Worm (Caenorhabditis elegans) whole organism, young adult: ENCODE measurements around the gene F08F3.1.

Experiments
- B0336.3 ChIP-seq: fragments of 200-800 bp; sonication (Bioruptor generic); IDR thresholded peaks from 2 replicates; pipeline ENCODE4 v1.3.6; 2022; ENCODE audit warnings: missing genetic modification characterization, missing compliant biosample characterization
- C17E4.6 ChIP-seq: fragments of 200-800 bp; sonication (Bioruptor generic); IDR thresholded peaks from 2 replicates; pipeline ENCODE4 v1.3.6; 2022; ENCODE audit warnings: missing genetic modification reagents, missing genetic modification characterization, missing compliant biosample characterization
- F49E8.2 ChIP-seq: sonication (generic microtip); optimal IDR thresholded peaks from 3 replicates; lab custom pipeline; 2017; ENCODE audit warnings: missing genetic modification characterization, mild to moderate bottlenecking, missing compliant biosample characterization, antibody characterized with exemption, moderate library complexity; ENCODE audit not compliant: insufficient read depth
- T26A5.8 ChIP-seq: sonication (generic microtip); optimal IDR thresholded peaks from 2 replicates; lab custom pipeline; 2016; ENCODE audit warnings: missing genetic modification characterization, missing compliant biosample characterization
- Y53G8AR.9 ChIP-seq: fragments of 200-800 bp; sonication (Bioruptor generic); conservative IDR thresholded peaks from 2 replicates; pipeline ENCODE4 v1.3.6; 2022; ENCODE audit warnings: missing genetic modification reagents, missing genetic modification characterization, missing compliant biosample characterization
- atf-7 ChIP-seq: sonication (generic microtip); optimal IDR thresholded peaks from 2 replicates; lab custom pipeline; 2017; ENCODE audit warnings: mild to moderate bottlenecking, missing genetic modification characterization, missing compliant biosample characterization
- athp-1 ChIP-seq: sonication (generic microtip); optimal IDR thresholded peaks from 2 replicates; lab custom pipeline; 2017; ENCODE audit warnings: mild to moderate bottlenecking, missing genetic modification characterization, missing compliant biosample characterization
- attf-3 ChIP-seq: fragments of 200-800 bp; sonication (Bioruptor generic); conservative IDR thresholded peaks from 2 replicates; pipeline ENCODE4 v1.3.6; 2022; ENCODE audit warnings: missing genetic modification reagents, missing genetic modification characterization, missing compliant biosample characterization
- attf-5 ChIP-seq: fragments of 200-800 bp; sonication (Bioruptor generic); optimal IDR thresholded peaks from 2 replicates; lab custom pipeline; 2018; ENCODE audit warnings: mild to moderate bottlenecking, missing genetic modification characterization, missing compliant biosample characterization
- ccch-3 ChIP-seq: fragments of 200-800 bp; sonication (Bioruptor generic); optimal IDR thresholded peaks from 2 replicates; lab custom pipeline; 2018; ENCODE audit warnings: mild to moderate bottlenecking, missing genetic modification characterization, missing compliant biosample characterization
- cebp-1 ChIP-seq, 2 experiments: fragments of 200-800 bp in 1 of 2; sonication (Bioruptor generic) in 1 of 2; sonication (generic microtip) in 1 of 2; IDR thresholded peaks in 1 of 2; optimal IDR thresholded peaks in 1 of 2; 2 replicates each; pipeline versions ENCODE4 v1.3.6 to Lab custom; 2017 to 2022; ENCODE audit warnings: missing compliant biosample characterization in 2 of 2, missing genetic modification characterization in 2 of 2, mild to moderate bottlenecking in 1 of 2, missing genetic modification reagents in 1 of 2, moderate library complexity in 1 of 2
- ceh-100 ChIP-seq: fragments of 200-800 bp; sonication (Bioruptor generic); IDR thresholded peaks from 2 replicates; pipeline ENCODE4 v1.3.6; 2022; ENCODE audit warnings: missing genetic modification reagents, missing genetic modification characterization, missing compliant biosample characterization
- ceh-58 ChIP-seq: fragments of 200-800 bp; sonication (Bioruptor generic); IDR thresholded peaks from 2 replicates; pipeline ENCODE4 v1.3.6; 2022; ENCODE audit warnings: missing genetic modification characterization, missing compliant biosample characterization
- ceh-79 ChIP-seq: sonication (generic microtip); optimal IDR thresholded peaks from 2 replicates; lab custom pipeline; 2017; ENCODE audit warnings: mild to moderate bottlenecking, missing genetic modification characterization, missing compliant biosample characterization
- die-1 ChIP-seq: sonication (generic microtip); optimal IDR thresholded peaks from 2 replicates; lab custom pipeline; 2016; ENCODE audit warnings: missing genotype, mild to moderate bottlenecking, missing genetic modification characterization, missing compliant biosample characterization
- dpff-1 ChIP-seq: sonication (generic microtip); optimal IDR thresholded peaks from 2 replicates; lab custom pipeline; 2017; ENCODE audit warnings: mild to moderate bottlenecking, missing genetic modification characterization, missing compliant biosample characterization
- egl-18 ChIP-seq: fragments of 200-800 bp; sonication (Bioruptor generic); IDR thresholded peaks from 2 replicates; pipeline ENCODE4 v1.3.6; 2022; ENCODE audit warnings: missing genetic modification reagents, missing genetic modification characterization, missing compliant biosample characterization
- egrh-3 ChIP-seq: fragments of 200-800 bp; sonication (Bioruptor generic); IDR thresholded peaks from 2 replicates; pipeline ENCODE4 v1.3.6; 2022; ENCODE audit warnings: missing genetic modification reagents, missing genetic modification characterization, missing compliant biosample characterization
- ekl-4 ChIP-seq: fragments of 200-800 bp; sonication (Bioruptor generic); IDR thresholded peaks from 2 replicates; pipeline ENCODE4 v1.3.6; 2022; ENCODE audit warnings: missing genetic modification reagents, missing genetic modification characterization, missing compliant biosample characterization
- gei-17 ChIP-seq: fragments of 200-800 bp; sonication (Bioruptor generic); optimal IDR thresholded peaks from 2 replicates; lab custom pipeline; 2018; ENCODE audit warnings: mild to moderate bottlenecking, missing genetic modification characterization, missing compliant biosample characterization
- hlh-12 ChIP-seq: sonication (generic microtip); optimal IDR thresholded peaks from 2 replicates; lab custom pipeline; 2016; ENCODE audit warnings: missing genetic modification characterization, missing compliant biosample characterization
- hrde-1 ChIP-seq: sonication (generic microtip); optimal IDR thresholded peaks from 2 replicates; lab custom pipeline; 2016; ENCODE audit warnings: missing genetic modification characterization, mild to moderate bottlenecking, missing compliant biosample characterization, moderate library complexity, missing genotype, missing genetic modification reagents, borderline replicate concordance
- let-526 ChIP-seq: fragments of 200-800 bp; sonication (Bioruptor generic); IDR thresholded peaks from 2 replicates; pipeline ENCODE4 v1.3.6; 2022; ENCODE audit warnings: missing genetic modification reagents, missing genetic modification characterization, missing compliant biosample characterization
- lin-54 ChIP-seq: fragments of 200-800 bp; sonication (Bioruptor generic); optimal IDR thresholded peaks from 2 replicates; lab custom pipeline; 2018; ENCODE audit warnings: mild to moderate bottlenecking, missing genetic modification characterization, missing compliant biosample characterization
- madf-3 ChIP-seq: fragments of 200-800 bp; sonication (Bioruptor generic); IDR thresholded peaks from 2 replicates; pipeline ENCODE4 v1.3.6; 2022; ENCODE audit warnings: missing genetic modification reagents, missing genetic modification characterization, missing compliant biosample characterization
- nfyb-1 ChIP-seq: fragments of 200-800 bp; sonication (Bioruptor generic); IDR thresholded peaks from 2 replicates; pipeline ENCODE4 v1.3.6; 2022; ENCODE audit warnings: missing genetic modification reagents, missing genetic modification characterization, missing compliant biosample characterization
- nhr-120 ChIP-seq: fragments of 200-800 bp; sonication (Bioruptor generic); IDR thresholded peaks from 2 replicates; pipeline ENCODE4 v1.3.6; 2022; ENCODE audit warnings: missing genetic modification characterization, missing compliant biosample characterization
- nhr-80 ChIP-seq: sonication (generic microtip); optimal IDR thresholded peaks from 2 replicates; lab custom pipeline; 2016; ENCODE audit warnings: missing genetic modification characterization, missing compliant biosample characterization
- rec-8 ChIP-seq, 2 experiments: sonication (generic microtip); optimal IDR thresholded peaks; 2 replicates each; lab custom pipeline; 2016; ENCODE audit warnings: mild to moderate bottlenecking in 2 of 2, missing genetic modification characterization in 2 of 2, missing genetic modification reagents in 2 of 2, missing genotype in 2 of 2, missing biosample characterization in 1 of 2, missing compliant biosample characterization in 1 of 2, moderate library complexity in 1 of 2
- sea-2 ChIP-seq: fragments of 200-800 bp; sonication (Bioruptor generic); IDR thresholded peaks from 2 replicates; pipeline ENCODE4 v1.3.6; 2022; ENCODE audit warnings: missing genetic modification characterization, missing compliant biosample characterization
- snpc-3.4 ChIP-seq: sonication (generic microtip); optimal IDR thresholded peaks from 2 replicates; lab custom pipeline; 2017; ENCODE audit warnings: missing genetic modification characterization, mild to moderate bottlenecking, missing compliant biosample characterization, antibody characterized with exemption, moderate library complexity, missing genotype, missing genetic modification reagents
- sptf-2 ChIP-seq: fragments of 200-800 bp; sonication (Bioruptor generic); optimal IDR thresholded peaks from 2 replicates; lab custom pipeline; 2018; ENCODE audit warnings: mild to moderate bottlenecking, missing genetic modification characterization, missing compliant biosample characterization
- tbp1 ChIP-seq: fragments of 200-800 bp; sonication (Bioruptor generic); optimal IDR thresholded peaks from 2 replicates; lab custom pipeline; 2018; ENCODE audit warnings: mild to moderate bottlenecking, missing genetic modification characterization, missing compliant biosample characterization
- unc-130 ChIP-seq: sonication (generic microtip); optimal IDR thresholded peaks from 2 replicates; lab custom pipeline; 2016; ENCODE audit warnings: missing genetic modification reagents, missing genetic modification characterization, missing compliant biosample characterization
- unc-62 ChIP-seq: fragments of 150-350 bp; optimal IDR thresholded peaks from 2 replicates; lab custom pipeline; 2014; ENCODE audit warnings: missing biosample characterization, missing genetic modification reagents, missing genetic modification characterization
- xnd-1 ChIP-seq: sonication (generic microtip); optimal IDR thresholded peaks from 2 replicates; lab custom pipeline; 2016; ENCODE audit warnings: missing genotype, missing genetic modification reagents, missing genetic modification characterization, missing compliant biosample characterization
- ztf-6 ChIP-seq: fragments of 200-800 bp; sonication (Bioruptor generic); IDR thresholded peaks from 2 replicates; pipeline ENCODE4 v1.3.6; 2022; ENCODE audit warnings: missing genetic modification reagents, missing genetic modification characterization, missing compliant biosample characterization

The F08F3.1 gene

ce11 chrV:5487180-5487579 is 41.2 kb downstream of the F08F3.1 start:
- TF ChIP-seq ceh-100 (GFP tag; lab: Robert Waterston, UW) (no peak), ceh-79 (tag; lab: Kevin White, UChicago) (no peak), T26A5.8 (tag; lab: Kevin White, UChicago) (no peak), nhr-120 (no peak), C17E4.6 (no peak), madf-3 (GFP tag; lab: Robert Waterston, UW) (no peak), xnd-1 (no peak), cebp-1 (GFP tag; IDR thresholded peaks at IDR 0.05; lab: Robert Waterston, UW) (no peak), cebp-1 (tag; optimal IDR thresholded peaks at IDR 0.05; lab: Kevin White, UChicago) (no peak), attf-3 (GFP tag; lab: Robert Waterston, UW) (no peak), die-1 (no peak)

ce11 chrV:5488766-5489165 is 42.8 kb downstream of the F08F3.1 start, which contains the start of gene grl-18:
TSS of gene grl-18 (minus strand) at chrV:5488866.
- no peak for TF ChIP-seq rec-8 (tag; optimal IDR thresholded peaks at IDR 0.05; lab: Kevin White, UChicago)
- TF ChIP-seq ekl-4 (GFP tag; lab: Robert Waterston, UW), result no peak
- TF ChIP-seq lin-54 (GFP tag; lab: Kevin White, UChicago), result no peak
- TF ChIP-seq egrh-3, result no peak
- TF ChIP-seq B0336.3 (GFP tag; lab: Robert Waterston, UW), result no peak
- TF ChIP-seq hlh-12 (tag; lab: Kevin White, UChicago), result no peak
- no peak for TF ChIP-seq atf-7 (tag; lab: Kevin White, UChicago)
- TF ChIP-seq gei-17, result no peak

- no peak for TF ChIP-seq athp-1 (tag; lab: Kevin White, UChicago)
- TF ChIP-seq nhr-80 (tag; lab: Kevin White, UChicago), result peak; percentile 88
- TF ChIP-seq sea-2 (GFP tag; lab: Robert Waterston, UW), result no peak
Observed at ce11 chrV:5490205-5490604, 44.3 kb downstream of the F08F3.1 start, which contains the start of gene T05C3.6. TSS of gene T05C3.6 (plus strand) at chrV:5490445.

- TF ChIP-seq snpc-3.4 (tag; lab: Kevin White, UChicago) (no peak), attf-5 (GFP tag; lab: Kevin White, UChicago) (no peak), let-526 (GFP tag; lab: Robert Waterston, UW) (no peak), unc-130 (GFP tag; lab: Kevin White, UChicago) (no peak), nfyb-1 (GFP tag; lab: Robert Waterston, UW) (no peak), ceh-58 (GFP tag; lab: Robert Waterston, UW) (no peak), hrde-1 (tag; lab: Kevin White, UChicago) (no peak), F49E8.2 (tag; lab: Kevin White, UChicago) (no peak), sea-2 (GFP tag; lab: Robert Waterston, UW) (no peak), unc-62 (GFP tag; lab: Kevin White, UChicago) (no peak), egl-18 (GFP tag; lab: Robert Waterston, UW) (no peak), Y53G8AR.9 (GFP tag; lab: Robert Waterston, UW) (no peak), ccch-3 (GFP tag; lab: Kevin White, UChicago) (no peak), ztf-6 (GFP tag; lab: Robert Waterston, UW) (no peak), nhr-120 (no peak), sptf-2 (GFP tag; lab: Kevin White, UChicago) (no peak), dpff-1 (no peak), tbp1 (GFP tag; lab: Kevin White, UChicago) (no peak)
- TF ChIP-seq, all 124 proteins: peak for 0
Observed at ce11 chrV:5493447-5493846, 47.5 kb downstream of the F08F3.1 start, which contains the start of gene T05C3.2. TSS of gene T05C3.2 (plus strand) at chrV:5493747.
